Fruit fly (Drosophila melanogaster): ENCODE results near the gene CG6179.

dm6 chrX:18347641-18348040, 32.2 kb upstream of the CG6179 start:
- no peak for TF ChIP-seq Lpt (GFP tag; optimal IDR thresholded peaks at IDR 0.05)
- TF ChIP-seq eg (GFP tag; IDR thresholded peaks at IDR 0.05): no peak
- TF ChIP-seq Eip75B (GFP tag; optimal IDR thresholded peaks at IDR 0.05): no peak
- no peak for TF ChIP-seq dac (GFP tag; optimal IDR thresholded peaks at IDR 0.05)
- TF ChIP-seq Sox15 (GFP tag; optimal IDR thresholded peaks at IDR 0.05): no peak
- TF ChIP-seq Hr39 (GFP tag; optimal IDR thresholded peaks at IDR 0.05): no peak
- no peak for TF ChIP-seq CG15336 (GFP tag; IDR thresholded peaks at IDR 0.05)
- TF ChIP-seq achi (GFP tag; optimal IDR thresholded peaks at IDR 0.05): no peak
- no peak for TF ChIP-seq Gug (GFP tag; IDR thresholded peaks at IDR 0.05)
- no peak for TF ChIP-seq CG32006 (GFP tag; optimal IDR thresholded peaks at IDR 0.05)
- TF ChIP-seq fd59A (GFP tag; optimal IDR thresholded peaks at IDR 0.05): no peak
- no peak for TF ChIP-seq CG6854 (GFP tag; optimal IDR thresholded peaks at IDR 0.05)
- TF ChIP-seq dsx (GFP tag; optimal IDR thresholded peaks at IDR 0.05; ENCODE audit: poor library complexity, severe bottlenecking): no peak
